Fruit fly (Drosophila melanogaster) whole organism, pupa: Measurements from ENCODE around the gene GstD1.

ENCODE experiments used
- CG10348 ChIP-seq: fragments of 200-800 bp; sonication (Bioruptor generic); IDR thresholded peaks from 2 replicates; pipeline ENCODE4 v1.3.6; 2022; ENCODE audit warnings: missing biosample characterization, missing genetic modification characterization
- CG12605 ChIP-seq: fragments of 200-800 bp; sonication (Bioruptor generic); IDR thresholded peaks from 2 replicates; pipeline ENCODE4 v1.3.6; 2022; ENCODE audit warnings: missing biosample characterization, missing genetic modification characterization
- CG13204 ChIP-seq: fragments of 200-800 bp; sonication (Bioruptor generic); optimal IDR thresholded peaks from 2 replicates; lab custom pipeline; 2018; ENCODE audit warnings: missing biosample characterization, mild to moderate bottlenecking, missing genetic modification characterization, moderate library complexity
- CG14655 ChIP-seq: fragments of 200-800 bp; sonication (Bioruptor generic); optimal IDR thresholded peaks from 3 replicates; lab custom pipeline; 2017; ENCODE audit warnings: mild to moderate bottlenecking, missing biosample characterization, missing genetic modification reagents, missing genetic modification characterization
- CG15710 ChIP-seq: fragments of 200-800 bp; sonication (Bioruptor generic); optimal IDR thresholded peaks from 2 replicates; lab custom pipeline; 2018; ENCODE audit warnings: missing biosample characterization, mild to moderate bottlenecking, missing genetic modification characterization, moderate library complexity
- CG17806 ChIP-seq: fragments of 200-800 bp; sonication (Bioruptor generic); optimal IDR thresholded peaks from 2 replicates; lab custom pipeline; 2018; ENCODE audit warnings: missing biosample characterization, mild to moderate bottlenecking, missing genetic modification characterization, moderate library complexity
- CG32121 ChIP-seq: fragments of 200-800 bp; sonication (Bioruptor generic); IDR thresholded peaks from 2 replicates; pipeline ENCODE4 v1.3.6; 2022; ENCODE audit warnings: missing biosample characterization, missing genetic modification characterization
- CG34367 ChIP-seq: fragments of 200-800 bp; sonication (Bioruptor generic); optimal IDR thresholded peaks from 2 replicates; lab custom pipeline; 2018; ENCODE audit warnings: missing biosample characterization, mild to moderate bottlenecking, missing genetic modification characterization
- CG4496 ChIP-seq: fragments of 200-800 bp; sonication (Bioruptor generic); IDR thresholded peaks from 3 replicates; pipeline ENCODE4 v1.3.6; 2022; ENCODE audit warnings: missing biosample characterization, missing genetic modification characterization
- CG8159 ChIP-seq: fragments of 200-800 bp; sonication (Bioruptor generic); optimal IDR thresholded peaks from 3 replicates; lab custom pipeline; 2018; ENCODE audit warnings: missing biosample characterization, mild to moderate bottlenecking, missing genetic modification characterization, moderate library complexity
- CG8301 ChIP-seq: fragments of 200-800 bp; sonication (Bioruptor generic); optimal IDR thresholded peaks from 2 replicates; lab custom pipeline; 2018; ENCODE audit warnings: missing biosample characterization, mild to moderate bottlenecking, missing genetic modification characterization
- CG9948 ChIP-seq: fragments of 200-800 bp; sonication (Bioruptor generic); optimal IDR thresholded peaks from 2 replicates; lab custom pipeline; 2018; ENCODE audit warnings: missing biosample characterization, mild to moderate bottlenecking, missing genetic modification characterization, moderate library complexity
- D1 ChIP-seq: fragments of 200-800 bp; sonication (Bioruptor generic); optimal IDR thresholded peaks from 2 replicates; lab custom pipeline; 2018; ENCODE audit warnings: missing biosample characterization, mild to moderate bottlenecking, missing genetic modification characterization, moderate library complexity
- EcR ChIP-seq: fragments of 200-800 bp; sonication (Bioruptor generic); optimal IDR thresholded peaks from 3 replicates; lab custom pipeline; 2019; ENCODE audit warnings: missing biosample characterization, missing genetic modification characterization, mild to moderate bottlenecking, moderate library complexity, missing genetic modification reagents
- Ets98B ChIP-seq: fragments of 200-800 bp; sonication (Bioruptor generic); IDR thresholded peaks from 2 replicates; pipeline ENCODE4 v1.3.6; 2022; ENCODE audit warnings: missing biosample characterization, missing genetic modification characterization
- Pif1A ChIP-seq: fragments of 200-800 bp; sonication (Bioruptor generic); optimal IDR thresholded peaks from 3 replicates; lab custom pipeline; 2016; ENCODE audit warnings: missing biosample characterization, missing genetic modification characterization
- Pif1B ChIP-seq: fragments of 200-800 bp; sonication (Bioruptor generic); optimal IDR thresholded peaks from 3 replicates; lab custom pipeline; 2016; ENCODE audit warnings: missing biosample characterization, missing genetic modification characterization
- Snoo ChIP-seq: fragments of 200-800 bp; sonication (Bioruptor generic); optimal IDR thresholded peaks from 3 replicates; lab custom pipeline; 2017; ENCODE audit warnings: missing biosample characterization, mild to moderate bottlenecking, missing genetic modification characterization, inconsistent platforms
- fd96Ca ChIP-seq: fragments of 200-800 bp; sonication (Bioruptor generic); IDR thresholded peaks from 3 replicates; pipeline ENCODE4 v1.3.6; 2022; ENCODE audit warnings: missing biosample characterization, missing genetic modification characterization
- gl ChIP-seq: fragments of 200-800 bp; sonication (Bioruptor generic); optimal IDR thresholded peaks from 2 replicates; lab custom pipeline; 2018; ENCODE audit warnings: missing biosample characterization, mild to moderate bottlenecking, missing genetic modification characterization
- rn ChIP-seq: fragments of 200-800 bp; sonication (Bioruptor generic); IDR thresholded peaks from 2 replicates; pipeline ENCODE4 v1.3.6; 2022; ENCODE audit warnings: missing biosample characterization, missing genetic modification characterization

The GstD1 gene

DNA sequence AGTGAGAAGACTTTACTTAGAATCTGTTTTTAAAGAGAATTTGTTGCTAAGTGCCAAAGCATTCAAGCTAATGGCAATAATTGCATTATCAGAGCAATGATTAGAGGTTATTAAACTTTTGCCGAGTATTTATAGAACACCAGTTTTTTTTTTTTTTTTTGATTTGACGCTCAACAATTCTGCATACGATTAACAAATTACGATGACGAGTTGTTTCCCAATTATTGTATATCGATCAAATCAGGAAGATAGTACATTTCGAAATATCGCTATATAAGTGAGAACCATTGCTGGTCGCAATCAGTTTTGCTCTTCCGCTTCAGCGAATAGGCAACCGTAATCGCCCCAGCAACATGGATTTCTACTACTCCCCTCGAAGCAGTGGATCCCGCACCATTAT is 4.7 kb upstream of the GstD1 start, which contains the start of gene GstD4:
Gene GstD4, plus strand, starts transcription at position 301 of the 400 bp plus-strand sequence.
- TF ChIP-seq EcR (GFP tag; lab: Kevin White, UChicago): peak; percentile 21
- no peak for TF ChIP-seq CG10348

DNA sequence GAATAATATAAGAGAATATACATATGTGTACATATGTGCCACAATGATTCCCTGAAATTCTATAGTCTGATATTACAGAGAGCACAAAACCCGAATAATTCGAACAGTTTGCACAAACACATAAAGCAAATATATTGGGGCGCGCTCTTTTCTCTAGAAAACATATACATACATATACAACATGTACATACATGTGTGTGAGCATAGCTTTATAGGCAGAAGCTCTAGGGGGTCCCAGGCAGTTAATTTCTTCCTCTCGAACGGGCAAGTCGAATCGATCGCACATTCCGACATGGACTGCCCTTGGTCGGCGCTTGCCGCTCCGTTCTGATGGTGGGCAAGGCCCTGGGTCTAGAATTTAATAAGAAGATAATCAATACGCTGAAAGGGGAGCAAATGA is 3.7 kb upstream of the GstD1 start, which contains the start of gene GstD3:
Gene GstD3, plus strand, starts transcription at position 269 of the 400 bp plus-strand sequence.
- TF ChIP-seq CG32121 (GFP tag; lab: Robert Waterston, UW) (no peak), CG9948 (tag; lab: Kevin White, UChicago) (no peak), CG17806 (tag; lab: Kevin White, UChicago) (no peak), Snoo (tag; lab: Kevin White, UChicago) (no peak), Pif1B (GFP tag; lab: Kevin White, UChicago) (no peak), EcR (GFP tag; lab: Kevin White, UChicago) (peak; percentile 25)

DNA sequence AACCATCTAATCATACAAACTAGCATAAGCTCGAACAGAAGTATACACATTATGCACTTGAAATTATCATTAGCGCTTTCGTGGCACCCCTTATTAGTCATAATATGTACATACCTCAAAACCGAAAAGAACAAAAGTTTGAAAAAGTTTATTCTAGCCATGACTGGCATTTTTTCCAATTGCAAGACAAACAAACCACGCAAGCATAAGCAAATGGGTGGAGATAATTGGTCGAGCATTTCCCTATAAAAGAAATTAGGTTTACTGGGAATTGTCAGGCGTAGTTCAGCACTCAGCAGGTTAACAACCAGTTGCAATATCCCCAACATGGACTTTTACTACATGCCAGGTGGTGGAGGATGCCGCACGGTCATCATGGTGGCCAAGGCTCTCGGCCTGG is 2.6 kb upstream of the GstD1 start, which contains the start of gene GstD2:
Gene GstD2, plus strand, starts transcription at position 301 of the 400 bp plus-strand sequence.
- TF ChIP-seq CG10348 (no peak), rn (GFP tag; lab: Robert Waterston, UW) (no peak), Pif1B (GFP tag; lab: Kevin White, UChicago) (no peak), CG8301 (tag; lab: Kevin White, UChicago) (no peak), CG14655 (GFP tag; lab: Kevin White, UChicago) (no peak), D1 (tag; lab: Kevin White, UChicago) (no peak), CG4496 (GFP tag; lab: Robert Waterston, UW) (no peak), Snoo (tag; lab: Kevin White, UChicago) (no peak), CG8159 (tag; lab: Kevin White, UChicago) (no peak), CG15710 (no peak), fd96Ca (GFP tag; lab: Robert Waterston, UW) (no peak), gl (tag; lab: Kevin White, UChicago) (no peak), Ets98B (no peak), CG17806 (tag; lab: Kevin White, UChicago) (no peak), CG13204 (GFP tag; lab: Kevin White, UChicago) (no peak), Pif1A (GFP tag; lab: Kevin White, UChicago) (no peak)

- TF ChIP-seq Pif1A (GFP tag; lab: Kevin White, UChicago): no peak
- TF ChIP-seq rn (GFP tag; lab: Robert Waterston, UW): no peak
- TF ChIP-seq CG9948 (tag; lab: Kevin White, UChicago): no peak
- TF ChIP-seq CG12605 (GFP tag; lab: Robert Waterston, UW): peak; percentile 10; the same call in 1 of the 2 replicates
- TF ChIP-seq CG15710: no peak
- TF ChIP-seq Ets98B: no peak
- TF ChIP-seq EcR (GFP tag; lab: Kevin White, UChicago): peak; percentile 84
- no peak for TF ChIP-seq CG13204 (GFP tag; lab: Kevin White, UChicago)
- TF ChIP-seq, all 21 proteins: peak for 2
Measured at dm6 chr3R:12370643-12370995, 1.6 kb upstream of the GstD1 start.

dm6 chr3R:12369793-12370642 is 950 bp upstream of the GstD1 start:
- no peak for TF ChIP-seq CG13204 (GFP tag; lab: Kevin White, UChicago)
- no peak for TF ChIP-seq CG8301 (tag; lab: Kevin White, UChicago)
- no peak for TF ChIP-seq CG14655 (GFP tag; lab: Kevin White, UChicago)
- TF ChIP-seq CG34367 (tag; lab: Kevin White, UChicago): no peak
- no peak for TF ChIP-seq gl (tag; lab: Kevin White, UChicago)
- TF ChIP-seq CG32121 (GFP tag; lab: Robert Waterston, UW): no peak
- no peak for TF ChIP-seq EcR (GFP tag; lab: Kevin White, UChicago)
- TF ChIP-seq Snoo (tag; lab: Kevin White, UChicago): no peak
- TF ChIP-seq CG15710: no peak
- no peak for TF ChIP-seq Ets98B
- no peak for TF ChIP-seq Pif1B (GFP tag; lab: Kevin White, UChicago)
- no peak for TF ChIP-seq CG10348
- TF ChIP-seq rn (GFP tag; lab: Robert Waterston, UW): no peak
- TF ChIP-seq CG9948 (tag; lab: Kevin White, UChicago): no peak

DNA sequence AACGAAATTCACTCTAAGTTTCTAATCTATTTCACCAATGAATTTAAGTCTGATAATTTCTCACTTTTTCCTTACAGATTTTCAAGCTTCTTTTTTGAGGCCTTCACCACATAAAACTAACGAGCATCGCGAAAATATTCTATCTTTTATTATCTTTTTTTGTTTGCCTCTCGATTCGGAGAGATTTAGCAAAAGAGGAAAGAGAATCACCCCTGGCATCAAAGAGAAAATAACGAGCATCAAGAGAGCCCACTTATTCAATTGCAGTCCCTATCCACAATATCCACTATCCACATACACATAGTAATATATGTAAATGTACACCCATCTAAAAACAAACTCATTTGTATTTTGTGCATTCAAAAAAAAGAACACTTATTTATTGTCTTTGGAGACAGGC is 1.6 kb downstream of the GstD1 start, which contains the start of gene GstD9:
Gene GstD9, minus strand, starts transcription at position 101 of the 400 bp plus-strand sequence.
- TF ChIP-seq CG8301 (tag; lab: Kevin White, UChicago) (no peak), CG15710 (no peak), CG32121 (GFP tag; lab: Robert Waterston, UW) (no peak), CG34367 (tag; lab: Kevin White, UChicago) (no peak), CG12605 (GFP tag; lab: Robert Waterston, UW) (no peak), CG10348 (no peak), rn (GFP tag; lab: Robert Waterston, UW) (no peak), CG4496 (GFP tag; lab: Robert Waterston, UW) (no peak), CG9948 (tag; lab: Kevin White, UChicago) (no peak), CG13204 (GFP tag; lab: Kevin White, UChicago) (no peak), Pif1A (GFP tag; lab: Kevin White, UChicago) (no peak), fd96Ca (GFP tag; lab: Robert Waterston, UW) (no peak), Pif1B (GFP tag; lab: Kevin White, UChicago) (no peak), CG8159 (tag; lab: Kevin White, UChicago) (no peak), EcR (GFP tag; lab: Kevin White, UChicago) (no peak), CG14655 (GFP tag; lab: Kevin White, UChicago) (no peak), D1 (tag; lab: Kevin White, UChicago) (no peak), Snoo (tag; lab: Kevin White, UChicago) (no peak), gl (tag; lab: Kevin White, UChicago) (no peak), CG17806 (tag; lab: Kevin White, UChicago) (no peak)
